Worm (Caenorhabditis elegans): ENCODE results near the gene pxl-1.

pxl-1 gene

ce11 chrIII:5855637-5856179 lies 40.1 kb downstream of the pxl-1 start, which contains the start of the genes cct-6 and alh-9 (continued):
- peak; percentile 70 for TF ChIP-seq efl-1 (GFP tag; optimal IDR thresholded peaks at IDR 0.05)
- TF ChIP-seq ztf-28 (GFP tag; IDR thresholded peaks at IDR 0.05) = no peak
- no peak for TF ChIP-seq fkh-3 (tag; optimal IDR thresholded peaks at IDR 0.05)
- TF ChIP-seq unc-130 (GFP tag; optimal IDR thresholded peaks at IDR 0.05) = no peak
- TF ChIP-seq ztf-26 (tag; optimal IDR thresholded peaks at IDR 0.05) = no peak
- TF ChIP-seq atf-7 (tag; optimal IDR thresholded peaks at IDR 0.05) = no peak
- TF ChIP-seq C06A6.2 (GFP tag; conservative IDR thresholded peaks at IDR 0.05) = no peak
- TF ChIP-seq ztf-22 (GFP tag; optimal IDR thresholded peaks at IDR 0.05) = no peak
- TF ChIP-seq akir-1 (GFP tag; optimal IDR thresholded peaks at IDR 0.05) = no peak
- TF ChIP-seq mel-28 (tag; optimal IDR thresholded peaks at IDR 0.05; ENCODE audit: borderline replicate concordance) = no peak
- TF ChIP-seq bed-2 (GFP tag; IDR thresholded peaks at IDR 0.05) = no peak
- no peak for TF ChIP-seq dox-1 (GFP tag; IDR thresholded peaks at IDR 0.05)
- TF ChIP-seq ceh-91 (GFP tag; IDR thresholded peaks at IDR 0.05) = peak; percentile 44; the same call in 1 of the 2 replicates
- TF ChIP-seq hsf-1 (GFP tag; IDR thresholded peaks at IDR 0.05) = peak; percentile 77
- TF ChIP-seq aptf-3 (GFP tag; IDR thresholded peaks at IDR 0.05) = no peak
- no peak for TF ChIP-seq F57C9.4 (tag; optimal IDR thresholded peaks at IDR 0.05)
- no peak for TF ChIP-seq nhr-27 (tag; optimal IDR thresholded peaks at IDR 0.05)
- no peak for TF ChIP-seq Y95B8A.8 (GFP tag; IDR thresholded peaks at IDR 0.05)
- TF ChIP-seq mes-4 (tag; optimal IDR thresholded peaks at IDR 0.05) = no peak
- TF ChIP-seq unc-62 (GFP tag; optimal IDR thresholded peaks at IDR 0.05) = no peak
- peak; percentile 91 for TF ChIP-seq lin-54 (GFP tag; optimal IDR thresholded peaks at IDR 0.05)
- no peak for TF ChIP-seq nhr-179 (tag; optimal IDR thresholded peaks at IDR 0.05)
- no peak for TF ChIP-seq dpff-1 (tag; optimal IDR thresholded peaks at IDR 0.05)
- no peak for TF ChIP-seq snpc-4 (GFP tag; optimal IDR thresholded peaks at IDR 0.05)
- TF ChIP-seq snpc-4 (tag; optimal IDR thresholded peaks at IDR 0.05) = peak in 3 of 4 experiments; percentile 19 to 30 (median 22)
- TF ChIP-seq pha-4 (tag; optimal IDR thresholded peaks at IDR 0.05) = peak; percentile 94
- TF ChIP-seq hlh-12 (tag; optimal IDR thresholded peaks at IDR 0.05) = no peak

- peak; percentile 30 for TF ChIP-seq unc-130 (GFP tag; optimal IDR thresholded peaks at IDR 0.05)
- peak; percentile 68 for TF ChIP-seq madf-6 (GFP tag; IDR thresholded peaks at IDR 0.05)
- TF ChIP-seq hrde-1 (tag; optimal IDR thresholded peaks at IDR 0.05; ENCODE audit: borderline replicate concordance) = peak; percentile 6
- TF ChIP-seq B0019.2 (GFP tag; conservative IDR thresholded peaks at IDR 0.05) = no peak
- no peak for TF ChIP-seq die-1 (tag; optimal IDR thresholded peaks at IDR 0.05)
- TF ChIP-seq nfya-2 (GFP tag; IDR thresholded peaks at IDR 0.05) = no peak
- peak; percentile 39 for TF ChIP-seq ceh-79 (tag; optimal IDR thresholded peaks at IDR 0.05)
- 0 out of 2 replicates have a peak, but pooled peaks have one; percentile 51 for TF ChIP-seq aptf-3 (GFP tag; IDR thresholded peaks at IDR 0.05)
- peak; percentile 35 for TF ChIP-seq lin-54 (GFP tag; optimal IDR thresholded peaks at IDR 0.05)
- no peak for TF ChIP-seq zim-3 (tag; optimal IDR thresholded peaks at IDR 0.05)
- no peak for TF ChIP-seq T26A5.8 (tag; optimal IDR thresholded peaks at IDR 0.05)
- peak; percentile 43; the same call in 1 of the 2 replicates for TF ChIP-seq F33H1.4 (GFP tag; IDR thresholded peaks at IDR 0.05)
- peak; percentile 27 for TF ChIP-seq nhr-90 (tag; optimal IDR thresholded peaks at IDR 0.05)
- TF ChIP-seq aptf-2 (GFP tag; conservative IDR thresholded peaks at IDR 0.05) = no peak
- no peak for TF ChIP-seq B0035.1 (tag; optimal IDR thresholded peaks at IDR 0.05)
- TF ChIP-seq B0261.1 (tag; optimal IDR thresholded peaks at IDR 0.05) = no peak
- TF ChIP-seq lin-26 (GFP tag; IDR thresholded peaks at IDR 0.05) = peak; percentile 28; the same call in 1 of the 2 replicates
- 0 out of 2 replicates have a peak, but pooled peaks have one; percentile 65 for TF ChIP-seq Y95B8A.8 (GFP tag; IDR thresholded peaks at IDR 0.05)
- TF ChIP-seq ZK185.1 (tag; optimal IDR thresholded peaks at IDR 0.05; ENCODE audit: poor library complexity, severe bottlenecking) = peak; percentile 57
- TF ChIP-seq hlh-12 (tag; optimal IDR thresholded peaks at IDR 0.05) = peak; percentile 28
- TF ChIP-seq Y56A3A.18 (GFP tag; IDR thresholded peaks at IDR 0.05) = 0 out of 2 replicates have a peak, but pooled peaks have one; percentile 65
- 0 out of 2 replicates have a peak, but pooled peaks have one; percentile 37 for TF ChIP-seq pbrm-1 (GFP tag; IDR thresholded peaks at IDR 0.05)
- TF ChIP-seq attf-5 (GFP tag; optimal IDR thresholded peaks at IDR 0.05) = peak; percentile 9
- no peak for TF ChIP-seq rpc-1 (optimal IDR thresholded peaks at IDR 0.05)
- no peak for TF ChIP-seq rpc-1 (tag; optimal IDR thresholded peaks at IDR 0.05)
- TF ChIP-seq rec-8 (tag; optimal IDR thresholded peaks at IDR 0.05) = no peak
- TF ChIP-seq efl-1 (GFP tag; optimal IDR thresholded peaks at IDR 0.05) = peak; percentile 12
Measured at ce11 chrIII:5853240-5853639, 42.6 kb downstream of the pxl-1 start, which contains the start of gene ddx-23. TSS of gene ddx-23 (minus strand) at chrIII:5853269.

Measured in whole organism, young adult.